Fruit fly (Drosophila melanogaster) whole organism, adult: ENCODE data around the gene snf.

Source experiments
- CG7045 ChIP-seq: fragments of 200-800 bp; sonication (Bioruptor generic); optimal IDR thresholded peaks from 2 replicates; lab custom pipeline; 2017; ENCODE audit warnings: missing biosample characterization, mild to moderate bottlenecking, missing genetic modification characterization
- Mnt ChIP-seq: fragments of 200-800 bp; sonication (Bioruptor generic); optimal IDR thresholded peaks from 2 replicates; lab custom pipeline; 2016; ENCODE audit warnings: missing biosample characterization, mild to moderate bottlenecking, missing genetic modification characterization
- bab1 ChIP-seq: fragments of 200-800 bp; sonication (Bioruptor generic); optimal IDR thresholded peaks from 3 replicates; lab custom pipeline; 2019; ENCODE audit warnings: missing biosample characterization, mild to moderate bottlenecking, missing genetic modification characterization, moderate library complexity
- cic ChIP-seq: fragments of 200-800 bp; sonication (Bioruptor generic); optimal IDR thresholded peaks from 2 replicates; lab custom pipeline; 2017; ENCODE audit warnings: missing biosample characterization, mild to moderate bottlenecking, missing genetic modification characterization, moderate library complexity
- kay ChIP-seq: fragments of 200-800 bp; sonication (Bioruptor generic); peaks from one replicate; lab custom pipeline; 2016; ENCODE audit warnings: missing biosample characterization, missing genetic modification characterization, borderline replicate concordance
- ovo ChIP-seq: fragments of 200-800 bp; sonication (Bioruptor generic); optimal IDR thresholded peaks from 2 replicates; lab custom pipeline; 2016; ENCODE audit warnings: missing biosample characterization, missing genetic modification characterization
- pad ChIP-seq: fragments of 200-800 bp; sonication (Bioruptor generic); optimal IDR thresholded peaks from 3 replicates; lab custom pipeline; 2017; ENCODE audit warnings: missing biosample characterization, missing genetic modification characterization, mild to moderate bottlenecking, moderate library complexity, missing genetic modification reagents

dm6 chrX:5358813-5359212 lies 49.8 kb downstream of the snf start:
- no peak for TF ChIP-seq Mnt
- TF ChIP-seq pad (GFP tag; lab: Kevin White, UChicago), result no peak
- no peak for TF ChIP-seq cic (GFP tag; lab: Kevin White, UChicago)
- no peak for TF ChIP-seq bab1 (GFP tag; lab: Kevin White, UChicago)
- TF ChIP-seq kay (GFP tag; lab: Kevin White, UChicago), result no peak
- no peak for TF ChIP-seq CG7045 (GFP tag; lab: Kevin White, UChicago)
- TF ChIP-seq ovo (GFP tag; lab: Kevin White, UChicago), result no peak
